Worm (Caenorhabditis elegans): Measurements from ENCODE around the gene Y69A2AR.32.

The Y69A2AR.32 gene

DNA sequence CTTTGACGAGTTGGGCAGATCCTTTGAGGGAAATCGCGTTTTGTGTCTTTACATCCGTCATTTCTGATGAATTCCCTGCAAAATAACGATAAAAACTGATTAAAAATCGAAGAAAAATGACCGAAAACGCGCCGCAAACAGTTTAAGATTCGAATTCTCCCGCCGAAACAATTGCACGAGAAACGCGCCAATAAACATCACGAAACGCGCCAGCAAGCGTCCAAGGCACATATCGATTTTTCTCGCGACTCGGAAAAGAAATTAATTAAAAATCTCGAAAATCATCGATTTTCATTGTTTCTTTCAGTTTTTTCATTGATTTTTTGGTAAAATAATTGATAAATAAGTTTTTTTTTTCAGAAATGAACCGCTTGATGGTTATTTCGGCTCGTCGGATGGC lies 30.7 kb downstream of the Y69A2AR.32 start, which contains the start of the genes mdf-2 and nduv-3 (continued):
- no peak for TF ChIP-seq nhr-28 (tag; optimal IDR thresholded peaks at IDR 0.05)
- TF ChIP-seq nhr-76 (tag; optimal IDR thresholded peaks at IDR 0.05) = no peak
- no peak for TF ChIP-seq ZK546.5 (tag; optimal IDR thresholded peaks at IDR 0.05)
- TF ChIP-seq nhr-25 (tag; optimal IDR thresholded peaks at IDR 0.05) = peak; percentile 73
- TF ChIP-seq unc-62 (GFP tag; optimal IDR thresholded peaks at IDR 0.05) = no peak
- no peak for TF ChIP-seq ceh-16 (tag; optimal IDR thresholded peaks at IDR 0.05)
- TF ChIP-seq jun-1 (tag; optimal IDR thresholded peaks at IDR 0.05) = peak; percentile 38
- no peak for TF ChIP-seq aly-2 (tag; optimal IDR thresholded peaks at IDR 0.05)
- peak; percentile 40 for TF ChIP-seq lin-39 (tag; optimal IDR thresholded peaks at IDR 0.05)
- TF ChIP-seq nhr-237 (tag; optimal IDR thresholded peaks at IDR 0.05) = no peak

DNA sequence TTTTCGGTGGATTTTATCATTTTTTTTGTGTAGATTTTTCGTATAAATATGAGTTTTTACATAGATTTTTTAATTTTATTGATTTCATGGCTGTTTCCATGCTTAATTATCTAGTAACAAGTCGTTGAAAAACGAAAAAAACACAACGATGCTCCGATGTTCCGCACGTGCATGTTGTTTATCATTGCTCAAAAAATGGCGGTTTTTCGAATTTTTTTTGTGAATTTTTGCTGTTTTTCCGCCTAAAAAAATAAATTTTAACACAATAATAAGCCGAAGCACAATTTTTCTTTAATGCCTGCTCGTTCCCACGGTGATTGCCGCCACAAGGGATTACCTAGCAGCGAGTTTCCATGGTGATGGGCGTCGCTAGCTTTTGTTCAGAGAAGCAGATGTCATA lies 31.8 kb downstream of the Y69A2AR.32 start:
- peak; percentile 1 for TF ChIP-seq lin-15B (tag; optimal IDR thresholded peaks at IDR 0.05)
- no peak for TF ChIP-seq fos-1 (tag; optimal IDR thresholded peaks at IDR 0.05)
- peak; percentile 20 for TF ChIP-seq skn-1 (tag; optimal IDR thresholded peaks at IDR 0.05)

DNA sequence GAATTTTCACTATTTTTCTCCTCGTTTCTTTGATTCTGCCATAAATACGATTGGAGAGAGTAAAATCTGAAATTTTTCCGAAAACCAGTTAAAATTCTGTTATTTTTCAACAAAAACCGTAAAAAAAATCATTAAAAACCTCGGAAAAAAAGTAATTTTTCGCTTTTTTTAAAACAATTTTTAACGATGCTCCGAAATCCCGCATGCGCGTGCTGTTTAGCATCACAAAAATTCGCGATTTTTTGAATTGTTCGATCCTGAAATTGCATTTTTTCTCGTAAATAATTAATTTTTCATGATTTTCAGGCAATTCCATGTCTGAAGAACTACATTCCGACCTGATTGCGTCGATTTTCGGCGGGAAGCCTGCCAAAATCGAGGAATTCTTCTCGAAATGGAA lies 32.4 kb downstream of the Y69A2AR.32 start, which contains the start of gene ric-8:
Gene ric-8 (plus strand): TSS at position 301 of the 400 bp plus-strand sequence.
- TF ChIP-seq hmg-11 (tag; optimal IDR thresholded peaks at IDR 0.05) (no peak), ztf-4 (tag; optimal IDR thresholded peaks at IDR 0.05) (no peak), mdl-1 (tag; optimal IDR thresholded peaks at IDR 0.05) (no peak), egl-5 (tag; optimal IDR thresholded peaks at IDR 0.05) (no peak), daf-12 (tag; optimal IDR thresholded peaks at IDR 0.05) (no peak), ceh-16 (tag; optimal IDR thresholded peaks at IDR 0.05) (no peak), snpc-4 (tag; optimal IDR thresholded peaks at IDR 0.05) (no peak), nhr-12 (tag; optimal IDR thresholded peaks at IDR 0.05) (no peak), ZK546.5 (tag; optimal IDR thresholded peaks at IDR 0.05) (no peak), lsy-12 (tag; optimal IDR thresholded peaks at IDR 0.05) (no peak), lin-15B (tag; optimal IDR thresholded peaks at IDR 0.05) (no peak)

DNA sequence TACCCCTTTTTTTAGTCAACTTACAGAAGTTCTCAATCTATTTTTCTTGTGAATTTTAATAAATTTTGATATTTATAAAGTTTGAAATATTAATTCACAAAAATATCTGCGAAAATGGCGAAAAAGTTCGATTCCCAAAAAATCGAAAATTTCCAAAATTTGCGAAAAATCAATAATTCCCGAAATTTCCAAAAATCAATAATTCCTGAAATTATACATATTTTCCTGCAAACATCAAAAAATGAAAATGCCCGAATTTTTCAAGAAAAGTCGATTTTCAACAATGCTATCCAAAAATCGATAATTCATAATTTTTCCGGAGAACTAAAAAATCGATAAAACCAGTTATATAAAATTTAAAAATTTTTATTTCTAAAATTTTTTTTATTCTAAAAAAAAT lies 39.8 kb downstream of the Y69A2AR.32 start:
- TF ChIP-seq ztf-11 (tag; optimal IDR thresholded peaks at IDR 0.05) = no peak
- peak; percentile 88 for TF ChIP-seq ceh-28 (tag; optimal IDR thresholded peaks at IDR 0.05)

DNA sequence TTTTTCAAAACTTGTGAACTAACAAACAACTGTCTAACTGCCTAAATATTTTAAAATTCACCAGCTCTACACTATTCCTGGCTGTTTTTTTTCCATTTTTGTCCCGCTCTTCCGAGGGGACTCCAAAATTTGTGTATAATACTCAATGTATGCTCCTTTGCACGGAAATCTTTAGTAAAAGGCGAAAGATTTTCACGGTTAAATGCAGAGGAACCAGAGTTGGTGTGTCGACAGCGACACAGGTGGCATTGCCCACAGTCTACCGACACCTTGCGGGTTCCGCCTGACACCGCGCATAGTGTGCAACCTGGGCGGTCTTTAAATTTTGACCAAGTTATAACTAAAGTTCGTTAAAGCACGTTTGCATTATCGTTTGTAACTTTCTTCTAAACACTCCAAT lies 44.7 kb downstream of the Y69A2AR.32 start:
- no peak for TF ChIP-seq ceh-82 (tag; optimal IDR thresholded peaks at IDR 0.05)
- no peak for TF ChIP-seq pqm-1 (tag; optimal IDR thresholded peaks at IDR 0.05)
- TF ChIP-seq lsy-12 (tag; optimal IDR thresholded peaks at IDR 0.05) = no peak
- no peak for TF ChIP-seq aly-2 (tag; optimal IDR thresholded peaks at IDR 0.05)
- no peak for TF ChIP-seq fkh-2 (tag; optimal IDR thresholded peaks at IDR 0.05)
- no peak for TF ChIP-seq ama-1 (optimal IDR thresholded peaks at IDR 0.05)
- no peak for TF ChIP-seq pha-4 (tag; optimal IDR thresholded peaks at IDR 0.05)
- TF ChIP-seq nhr-23 (tag; optimal IDR thresholded peaks at IDR 0.05) = no peak
- no peak for TF ChIP-seq nhr-43 (tag; optimal IDR thresholded peaks at IDR 0.05; ENCODE audit: poor library complexity, severe bottlenecking)
- no peak for TF ChIP-seq egl-5 (tag; optimal IDR thresholded peaks at IDR 0.05)
- TF ChIP-seq lin-39 (tag; optimal IDR thresholded peaks at IDR 0.05) = no peak
- no peak for TF ChIP-seq snpc-4 (tag; optimal IDR thresholded peaks at IDR 0.05)
- no peak for TF ChIP-seq fkh-10 (GFP tag; optimal IDR thresholded peaks at IDR 0.05)
- TF ChIP-seq nfya-1 (tag; optimal IDR thresholded peaks at IDR 0.05; ENCODE audit: insufficient read depth) = no peak
- TF ChIP-seq ZK546.5 (tag; optimal IDR thresholded peaks at IDR 0.05) = no peak
- no peak for TF ChIP-seq nhr-12 (tag; optimal IDR thresholded peaks at IDR 0.05)
- no peak for TF ChIP-seq nhr-11 (tag; optimal IDR thresholded peaks at IDR 0.05)

DNA sequence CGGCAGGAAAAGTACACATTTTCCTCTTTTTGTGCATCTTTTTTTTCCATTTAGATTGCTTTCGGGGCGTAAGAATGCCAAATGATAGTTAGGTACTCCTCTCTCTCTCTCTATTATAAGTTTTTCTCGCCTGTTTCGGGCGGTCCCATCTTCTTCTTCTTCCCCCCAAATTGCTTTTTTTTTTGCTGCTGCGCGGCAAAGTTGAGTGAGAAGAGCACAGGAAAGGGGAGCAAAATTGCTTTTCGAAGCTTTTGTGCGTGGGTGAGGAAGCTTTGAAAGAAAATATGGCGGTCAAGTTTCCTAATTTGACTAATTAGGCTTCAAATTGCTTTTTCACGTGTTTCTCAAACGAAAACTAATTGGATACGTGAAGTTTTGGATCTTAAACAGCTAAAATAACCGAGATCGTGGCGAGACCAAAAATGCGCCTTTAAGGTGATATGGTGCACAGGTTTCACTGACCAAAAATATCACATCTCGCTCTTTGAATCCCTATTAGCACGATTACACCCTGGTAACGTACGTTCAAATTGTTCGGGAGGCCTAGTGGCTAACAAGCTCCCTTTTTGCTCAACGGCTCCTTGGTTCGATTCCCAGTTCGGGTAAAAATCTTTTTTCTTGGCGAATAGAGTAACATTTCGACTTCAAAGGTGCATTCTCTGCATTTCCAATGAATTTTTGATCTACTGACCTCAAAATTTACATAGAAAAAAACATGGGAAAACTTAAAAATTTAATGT lies 46.3 kb downstream of the Y69A2AR.32 start:
- TF ChIP-seq skn-1 (tag; optimal IDR thresholded peaks at IDR 0.05) = no peak
- TF ChIP-seq fkh-10 (GFP tag; optimal IDR thresholded peaks at IDR 0.05) = peak; percentile 29
- no peak for TF ChIP-seq ceh-16 (tag; optimal IDR thresholded peaks at IDR 0.05)
- no peak for TF ChIP-seq nhr-237 (tag; optimal IDR thresholded peaks at IDR 0.05)

Data from whole organism, L3 larva.